Worm (Caenorhabditis elegans) whole organism, L1 larva: ENCODE results near the gene cls-3.

ENCODE experiments used
- fkh-10 ChIP-seq: sonication (generic microtip); optimal IDR thresholded peaks from 2 replicates; lab custom pipeline; 2017; ENCODE audit warnings: missing biosample characterization, missing genetic modification reagents, missing genetic modification characterization
- lin-13 ChIP-seq: fragments of 150-350 bp; optimal IDR thresholded peaks from 2 replicates; lab custom pipeline; 2014; ENCODE audit warnings: missing biosample characterization, missing genetic modification reagents, missing genetic modification characterization
- nhr-11 ChIP-seq: fragments of 150-350 bp; optimal IDR thresholded peaks from 2 replicates; lab custom pipeline; 2014; ENCODE audit warnings: missing biosample characterization, missing genetic modification characterization
- pax-3 ChIP-seq: fragments of 200-800 bp; sonication (Bioruptor generic); optimal IDR thresholded peaks from 2 replicates; lab custom pipeline; 2018; ENCODE audit warnings: mild to moderate bottlenecking, missing genetic modification characterization, moderate library complexity, missing compliant biosample characterization

- TF ChIP-seq pax-3 (tag; lab: Kevin White, UChicago): no peak
- no peak for TF ChIP-seq fkh-10 (GFP tag; lab: Kevin White, UChicago)
- TF ChIP-seq nhr-11: no peak
- TF ChIP-seq lin-13: no peak
Observed at ce11 chrIII:9173239-9173638, 17.7 kb downstream of the cls-3 start.
